Worm (Caenorhabditis elegans) whole organism, late embryonic: Measurements from ENCODE around the gene nhr-167.

Source experiments
- ceh-14 ChIP-seq: sonication (generic microtip); optimal IDR thresholded peaks from 2 replicates; lab custom pipeline; 2016; ENCODE audit warnings: missing genotype, missing genetic modification characterization, missing compliant biosample characterization
- dve-1 ChIP-seq: sonication (generic microtip); optimal IDR thresholded peaks from 2 replicates; lab custom pipeline; 2017; ENCODE audit warnings: antibody characterized with exemption, mild to moderate bottlenecking, missing genetic modification characterization, missing compliant biosample characterization
- fkh-10 ChIP-seq: fragments of 150-350 bp; optimal IDR thresholded peaks from 2 replicates; lab custom pipeline; 2014; ENCODE audit warnings: missing biosample characterization, missing genetic modification reagents, missing genetic modification characterization
- hlh-6 ChIP-seq: sonication (generic microtip); optimal IDR thresholded peaks from 2 replicates; lab custom pipeline; 2016; ENCODE audit warnings: missing genotype, missing genetic modification characterization, missing compliant biosample characterization
- nhr-11 ChIP-seq: fragments of 150-350 bp; optimal IDR thresholded peaks from 2 replicates; lab custom pipeline; 2014; ENCODE audit warnings: missing biosample characterization, missing genetic modification characterization
- pax-1 ChIP-seq: fragments of 150-350 bp; optimal IDR thresholded peaks from 2 replicates; lab custom pipeline; 2014; ENCODE audit warnings: missing biosample characterization, missing genetic modification characterization
- rnt-1 ChIP-seq: sonication (generic microtip); optimal IDR thresholded peaks from 2 replicates; lab custom pipeline; 2016; ENCODE audit warnings: missing genetic modification characterization, missing compliant biosample characterization

ce11 chrX:12005499-12005959 is 23.6 kb upstream of the nhr-167 start, which contains the start of gene sma-5:
- TF ChIP-seq hlh-6: no peak
- TF ChIP-seq pax-1 (tag; lab: Kevin White, UChicago): peak; percentile 39
- no peak for TF ChIP-seq ceh-14 (tag; lab: Kevin White, UChicago)
- TF ChIP-seq nhr-11 (tag; lab: Kevin White, UChicago): no peak
- no peak for TF ChIP-seq fkh-10
- no peak for TF ChIP-seq dve-1 (tag; lab: Kevin White, UChicago)
- no peak for TF ChIP-seq rnt-1 (tag; lab: Kevin White, UChicago)
